Fruit fly (Drosophila melanogaster) S2 (cell line): Measurements from ENCODE around the gene und.

Experiments
- CG8478 ChIP-seq: fragments of >200 bp; optimal IDR thresholded peaks from 2 replicates; lab custom pipeline; 2018
- CTCF ChIP-seq, 2 experiments: fragments of >200 bp; optimal IDR thresholded peaks; 2 replicates each; lab custom pipeline; 2018

dm6 chr2L:9749745-9750144 is 13.4 kb upstream of the und start, which contains the start of gene Cyp4e3:
- no peak for TF ChIP-seq CG8478 (lab: Kevin White, UChicago)
- no peak for TF ChIP-seq CTCF (optimal IDR thresholded peaks at IDR 0.05; lab: Kevin White, UChicago)
